Fruit fly (Drosophila melanogaster) whole organism, embryonic: ENCODE measurements around the gene CG32590.

Experiments used
- CG4617 ChIP-seq: fragments of 200-800 bp; sonication (Bioruptor generic); optimal IDR thresholded peaks from 3 replicates; lab custom pipeline; 2016; ENCODE audit warnings: missing biosample characterization, missing genetic modification characterization, borderline replicate concordance
- sob ChIP-seq: fragments of 200-800 bp; sonication (Bioruptor generic); IDR thresholded peaks from 2 replicates; pipeline ENCODE4 v1.3.6; 2022; ENCODE audit warnings: missing biosample characterization, missing genetic modification characterization
- tll ChIP-seq, 2 experiments: fragments of 200-800 bp in 1 of 2; fragments of >200 bp in 1 of 2; sonication (Bioruptor generic) in 1 of 2; optimal IDR thresholded peaks; 2 replicates each; lab custom pipeline; 2017 to 2019; ENCODE audit warnings: missing biosample characterization in 2 of 2, missing genetic modification characterization in 2 of 2, mild to moderate bottlenecking in 1 of 2, moderate library complexity in 1 of 2

DNA sequence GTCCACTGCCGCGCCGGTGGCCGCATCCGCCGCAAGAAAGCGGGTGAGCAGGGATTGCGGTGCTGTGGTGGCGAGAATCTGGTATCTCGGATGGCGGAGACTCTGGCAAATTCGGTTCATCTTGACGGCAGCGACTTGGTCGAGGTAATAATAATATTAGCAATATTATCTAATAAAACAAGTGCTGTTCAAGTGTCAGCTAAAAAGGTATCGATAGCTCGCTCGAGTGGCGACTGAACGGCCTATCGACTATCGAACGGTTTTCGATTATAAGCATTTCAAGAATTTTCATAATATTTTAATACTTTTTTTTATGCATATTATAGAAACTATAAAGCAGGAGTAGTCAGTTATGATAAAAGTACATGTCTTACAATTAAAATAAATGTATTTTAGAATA is 923 bp downstream of the CG32590 start, which contains the start of gene Grx5:
- TF ChIP-seq sob (no peak), tll (GFP tag; optimal IDR thresholded peaks at IDR 0.05; lab: Kevin White, UChicago) (no peak), CG4617 (GFP tag; lab: Kevin White, UChicago) (no peak)
